Fruit fly (Drosophila melanogaster) whole organism, adult: Measurements from ENCODE around the gene mid.

ENCODE experiments used
- CG12768 ChIP-seq: fragments of 200-800 bp; sonication (Bioruptor generic); optimal IDR thresholded peaks from 2 replicates; lab custom pipeline; 2017; ENCODE audit warnings: missing biosample characterization, missing genetic modification characterization, mild to moderate bottlenecking, moderate library complexity, missing genetic modification reagents
- Clk ChIP-seq: fragments of 200-800 bp; sonication (Bioruptor generic); optimal IDR thresholded peaks from 2 replicates; lab custom pipeline; 2017; ENCODE audit warnings: missing biosample characterization, missing genetic modification characterization
- Crg-1 ChIP-seq: fragments of 200-800 bp; sonication (Bioruptor generic); optimal IDR thresholded peaks from 2 replicates; lab custom pipeline; 2016; ENCODE audit warnings: missing biosample characterization, missing genetic modification characterization
- Hr96 ChIP-seq: fragments of 200-800 bp; sonication (Bioruptor generic); optimal IDR thresholded peaks from 2 replicates; lab custom pipeline; 2016; ENCODE audit warnings: missing biosample characterization, missing genetic modification characterization
- Mnt ChIP-seq: fragments of 200-800 bp; sonication (Bioruptor generic); optimal IDR thresholded peaks from 2 replicates; lab custom pipeline; 2016; ENCODE audit warnings: missing biosample characterization, mild to moderate bottlenecking, missing genetic modification characterization
- cnc ChIP-seq, 2 experiments: fragments of >200 bp; optimal IDR thresholded peaks; 2 replicates each; lab custom pipeline; 2017
- ovo ChIP-seq: fragments of 200-800 bp; sonication (Bioruptor generic); optimal IDR thresholded peaks from 2 replicates; lab custom pipeline; 2016; ENCODE audit warnings: missing biosample characterization, missing genetic modification characterization
- pad ChIP-seq: fragments of 200-800 bp; sonication (Bioruptor generic); optimal IDR thresholded peaks from 3 replicates; lab custom pipeline; 2017; ENCODE audit warnings: missing biosample characterization, missing genetic modification characterization, mild to moderate bottlenecking, moderate library complexity, missing genetic modification reagents
- toe ChIP-seq: fragments of 200-800 bp; sonication (Bioruptor generic); optimal IDR thresholded peaks from 2 replicates; lab custom pipeline; 2016; ENCODE audit warnings: missing biosample characterization, missing genetic modification characterization

DNA sequence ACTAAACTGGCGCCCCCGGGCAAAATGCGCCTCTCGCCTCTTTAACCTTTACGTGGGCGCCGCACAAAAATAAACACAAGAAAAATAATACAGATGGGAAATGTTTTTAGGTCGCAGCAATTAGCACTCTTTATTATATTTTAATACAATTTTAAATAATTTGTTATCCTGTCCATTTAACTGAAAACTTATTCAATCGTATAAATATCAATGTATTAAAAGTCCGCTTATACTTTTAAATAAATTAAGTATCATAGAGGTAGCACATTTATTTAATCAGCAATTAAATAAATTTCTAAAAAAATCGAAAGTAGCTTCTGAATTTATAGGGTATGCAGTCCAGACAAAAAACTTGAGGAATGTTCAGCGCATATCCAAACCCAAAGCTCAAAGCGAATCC lies 45.6 kb downstream of the mid start:
- no peak for TF ChIP-seq Hr96
- TF ChIP-seq CG12768 (GFP tag; lab: Kevin White, UChicago) = no peak
- no peak for TF ChIP-seq cnc (optimal IDR thresholded peaks at IDR 0.05; lab: Kevin White, UChicago)
- TF ChIP-seq Crg-1 = no peak
- TF ChIP-seq toe (GFP tag; lab: Kevin White, UChicago) = no peak
- TF ChIP-seq Mnt (GFP tag; lab: Kevin White, UChicago) = no peak
- no peak for TF ChIP-seq Clk (GFP tag; lab: Kevin White, UChicago)
- no peak for TF ChIP-seq pad
- no peak for TF ChIP-seq ovo (GFP tag; lab: Kevin White, UChicago)
